Fruit fly (Drosophila melanogaster) S2 (cell line): ENCODE measurements around the gene Ktl.

ENCODE experiments used
- CG8478 ChIP-seq: fragments of >200 bp; optimal IDR thresholded peaks from 2 replicates; lab custom pipeline; 2018
- CTCF ChIP-seq, 2 experiments: fragments of >200 bp; optimal IDR thresholded peaks; 2 replicates each; lab custom pipeline; 2018

The Ktl gene

DNA sequence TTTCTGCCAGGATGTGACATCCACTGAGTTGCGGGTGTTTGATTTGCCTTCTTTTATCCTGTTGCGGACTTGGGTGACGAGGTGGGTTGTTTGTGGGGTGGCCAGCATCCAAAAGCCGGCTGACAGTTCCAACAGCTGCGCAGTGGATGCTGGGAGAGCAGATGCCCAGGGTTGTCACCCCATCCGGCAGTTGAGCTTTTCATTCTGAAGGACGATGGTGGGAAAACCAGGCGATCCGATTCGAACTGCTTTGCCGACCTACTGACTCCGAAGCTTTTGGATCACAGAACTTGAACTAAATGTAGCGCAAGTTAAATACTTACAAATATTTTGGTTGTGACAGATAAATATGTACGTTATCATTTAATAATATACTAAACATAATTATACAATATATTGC, 30.9 kb downstream of the Ktl start, which contains the start of gene KaiR1D:
Gene KaiR1D, minus strand, starts transcription at position 28 of the 400 bp plus-strand sequence.
- TF ChIP-seq CTCF (optimal IDR thresholded peaks at IDR 0.05; lab: Kevin White, UChicago) (no peak), CG8478 (lab: Kevin White, UChicago) (no peak)

DNA sequence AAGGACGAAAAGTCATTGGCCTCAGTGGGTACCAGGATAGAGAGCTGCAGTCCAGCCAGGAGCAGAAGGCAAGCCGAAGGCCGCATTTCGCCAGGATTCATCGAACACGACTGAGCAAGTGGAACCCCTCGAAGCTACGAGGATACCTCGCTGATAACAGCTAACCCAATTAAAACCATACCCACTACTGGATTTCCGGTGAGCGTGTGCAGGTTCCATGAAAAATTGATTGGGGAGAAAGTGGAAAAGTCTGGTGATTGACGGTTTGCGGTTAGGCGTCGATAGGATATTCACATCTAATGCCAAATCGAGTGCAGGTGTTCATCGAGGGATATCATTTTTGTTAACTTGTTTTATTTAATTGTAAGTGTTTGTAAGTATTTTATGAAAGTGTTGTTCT, 37.3 kb downstream of the Ktl start, which contains the start of gene Ir93a:
Gene Ir93a, minus strand, starts transcription at position 101 of the 400 bp plus-strand sequence.
- TF ChIP-seq CTCF (optimal IDR thresholded peaks at IDR 0.05; lab: Kevin White, UChicago) (no peak), CG8478 (lab: Kevin White, UChicago) (no peak)

DNA sequence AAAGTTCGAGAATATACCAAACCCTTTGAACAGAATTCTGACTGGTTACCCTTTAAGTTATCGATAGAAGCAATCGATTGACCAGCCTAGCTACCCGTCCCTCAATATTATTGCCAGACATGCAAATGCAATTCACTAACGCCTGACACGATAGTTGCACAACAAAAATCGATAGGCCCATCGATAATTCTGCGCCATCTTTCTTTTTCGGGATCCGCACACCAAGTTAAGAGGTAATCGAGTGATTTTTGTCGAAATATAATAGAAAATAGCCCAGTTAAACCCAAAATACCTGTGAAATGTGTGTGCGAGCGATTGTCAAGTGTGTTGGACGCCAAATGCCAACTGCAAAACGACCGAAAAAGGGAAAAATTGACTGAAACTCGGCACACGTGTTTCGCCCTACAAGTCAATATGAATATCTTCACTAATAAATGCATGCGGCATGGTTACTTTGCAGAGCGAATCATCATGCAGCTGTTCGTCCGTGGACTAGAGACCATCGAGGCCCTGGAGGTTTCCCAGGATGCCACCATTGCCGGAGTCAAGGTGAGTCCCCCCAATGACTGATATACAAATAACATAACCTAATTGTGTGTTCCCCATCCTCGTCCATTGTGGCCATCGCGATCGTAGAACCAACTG, 46.6 kb downstream of the Ktl start, which contains the start of gene RpS30:
Gene RpS30, plus strand, starts transcription at position 122 of the 645 bp plus-strand sequence.
- TF ChIP-seq CG8478 (lab: Kevin White, UChicago) = no peak
- peak; percentile 39 to 41 for TF ChIP-seq CTCF (optimal IDR thresholded peaks at IDR 0.05; lab: Kevin White, UChicago)

DNA sequence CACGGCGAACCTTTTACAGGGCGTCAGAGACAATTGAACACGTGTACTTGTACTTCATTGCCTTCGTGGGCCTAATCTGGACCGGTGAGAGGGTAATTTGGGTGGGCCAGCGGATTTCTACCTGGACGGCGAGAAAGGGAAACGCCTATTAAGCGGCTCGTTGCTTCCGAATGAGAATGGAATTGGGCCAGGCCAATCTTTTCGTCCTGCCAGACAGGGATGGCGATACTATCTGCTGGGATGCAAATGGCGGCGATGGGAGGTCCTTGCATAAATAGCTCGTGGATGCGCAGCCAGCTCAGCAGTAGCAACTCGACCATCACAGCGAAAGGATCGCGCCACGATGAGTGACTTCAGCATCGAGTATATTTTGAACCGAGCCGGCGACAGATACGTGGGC, 50.4 kb downstream of the Ktl start, which contains the start of gene CG15696:
Gene CG15696, plus strand, starts transcription at position 301 of the 400 bp plus-strand sequence.
- TF ChIP-seq CG8478 (lab: Kevin White, UChicago) = no peak
- no peak for TF ChIP-seq CTCF (optimal IDR thresholded peaks at IDR 0.05; lab: Kevin White, UChicago)

DNA sequence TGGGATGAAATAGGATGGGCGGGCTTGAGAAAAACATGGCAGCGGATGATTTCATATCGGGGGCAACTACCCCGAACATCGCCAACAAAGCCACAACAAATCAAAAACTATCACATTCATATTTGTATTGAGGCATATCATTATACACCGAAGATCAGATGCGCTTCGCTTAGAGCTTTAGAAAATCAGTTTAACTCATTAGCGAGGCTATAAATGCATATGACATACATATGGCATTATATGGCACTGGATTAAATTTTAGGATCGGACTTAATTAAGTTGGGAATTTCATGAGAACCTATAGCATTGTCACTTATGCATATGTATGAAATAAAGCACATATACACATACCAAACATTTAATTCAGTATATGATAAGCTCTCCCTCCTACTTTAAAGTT, 50.8 kb downstream of the Ktl start:
- no peak for TF ChIP-seq CG8478 (lab: Kevin White, UChicago)
- TF ChIP-seq CTCF (optimal IDR thresholded peaks at IDR 0.05; lab: Kevin White, UChicago) = no peak

DNA sequence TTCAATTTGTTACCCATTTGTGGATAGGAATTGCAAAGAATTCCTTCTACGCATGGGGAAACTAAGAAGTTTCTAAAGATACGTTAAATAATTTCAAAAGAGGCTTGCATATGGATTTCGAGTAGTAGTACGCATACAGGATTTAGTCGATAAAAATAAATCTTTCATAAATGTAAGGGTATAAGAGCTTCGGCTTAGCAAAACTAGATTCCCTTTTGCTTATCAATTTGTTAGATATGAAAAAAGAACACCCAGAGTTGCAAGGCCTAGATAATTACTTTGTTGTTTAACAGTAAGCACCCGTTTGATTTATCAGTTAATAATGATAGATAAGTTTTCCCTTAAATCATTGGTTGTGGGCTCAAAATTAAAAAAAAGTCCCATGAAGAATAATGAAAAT, 51.6 kb downstream of the Ktl start:
- TF ChIP-seq CTCF (optimal IDR thresholded peaks at IDR 0.05; lab: Kevin White, UChicago) (no peak), CG8478 (lab: Kevin White, UChicago) (no peak)
